Fruit fly (Drosophila melanogaster): ENCODE measurements around the gene js.

js gene

dm6 chr3R:16349111-16349655, 18.9 kb downstream of the js start, which contains the start of the genes CG14879 and Manf:
CG14879 (minus strand) TSS chr3R:16349226.
Manf (plus strand) TSS chr3R:16349404.
- peak; percentile 63 for TF ChIP-seq fkh (GFP tag; optimal IDR thresholded peaks at IDR 0.05)
- TF ChIP-seq CG1621 (tag; optimal IDR thresholded peaks at IDR 0.05), result peak; percentile 97
- TF ChIP-seq Blimp-1 (GFP tag; optimal IDR thresholded peaks at IDR 0.05), result no peak
- TF ChIP-seq fd59A (GFP tag; optimal IDR thresholded peaks at IDR 0.05), result no peak
- TF ChIP-seq cyc (GFP tag; optimal IDR thresholded peaks at IDR 0.05), result no peak
- TF ChIP-seq topi (GFP tag; optimal IDR thresholded peaks at IDR 0.05), result peak; percentile 2
- TF ChIP-seq Eip93F (GFP tag; optimal IDR thresholded peaks at IDR 0.05), result no peak
- TF ChIP-seq achi (GFP tag; optimal IDR thresholded peaks at IDR 0.05), result no peak
- peak; percentile 28 for TF ChIP-seq Eip78C (GFP tag)

dm6 chr3R:16348289-16348688, 19.8 kb downstream of the js start:
- no peak for TF ChIP-seq CG16779 (tag; optimal IDR thresholded peaks at IDR 0.05)
- no peak for TF ChIP-seq Lpt (GFP tag; optimal IDR thresholded peaks at IDR 0.05)
- TF ChIP-seq CG10669 (GFP tag; optimal IDR thresholded peaks at IDR 0.05), result no peak
- TF ChIP-seq CG11294 (GFP tag; IDR thresholded peaks at IDR 0.05), result no peak
- no peak for TF ChIP-seq topi (GFP tag; optimal IDR thresholded peaks at IDR 0.05)
- no peak for TF ChIP-seq Hr38 (GFP tag; optimal IDR thresholded peaks at IDR 0.05)
- no peak for TF ChIP-seq pdm3 (GFP tag; optimal IDR thresholded peaks at IDR 0.05)
- no peak for TF ChIP-seq acj6 (GFP tag; optimal IDR thresholded peaks at IDR 0.05)
- TF ChIP-seq CG6276 (GFP tag; optimal IDR thresholded peaks at IDR 0.05), result no peak
- no peak for TF ChIP-seq Ets21C (GFP tag; optimal IDR thresholded peaks at IDR 0.05)
- no peak for TF ChIP-seq Sox102F (GFP tag; optimal IDR thresholded peaks at IDR 0.05)
- TF ChIP-seq CG8632 (GFP tag; optimal IDR thresholded peaks at IDR 0.05), result no peak
- no peak for TF ChIP-seq net (GFP tag; optimal IDR thresholded peaks at IDR 0.05)

- peak; percentile 53 for TF ChIP-seq fkh (GFP tag; optimal IDR thresholded peaks at IDR 0.05)
- TF ChIP-seq cyc (GFP tag; optimal IDR thresholded peaks at IDR 0.05), result no peak
Observed at dm6 chr3R:16347626-16348264, 20.4 kb downstream of the js start.

- TF ChIP-seq CG11294 (GFP tag; IDR thresholded peaks at IDR 0.05) (no peak; the same call in 1 of the 2 replicates), CG34406 (GFP tag; optimal IDR thresholded peaks at IDR 0.05) (peak; percentile 60), svp (GFP tag) (no peak), CG6163 (GFP tag; IDR thresholded peaks at IDR 0.05) (peak; percentile 37; the same call in 1 of the 3 replicates), Eip75B (GFP tag; optimal IDR thresholded peaks at IDR 0.05) (peak; percentile 82), OdsH (GFP tag; optimal IDR thresholded peaks at IDR 0.05) (peak; percentile 78), CG10669 (GFP tag; optimal IDR thresholded peaks at IDR 0.05) (peak; percentile 56), CG15336 (GFP tag; IDR thresholded peaks at IDR 0.05) (no peak), Sox15 (GFP tag; optimal IDR thresholded peaks at IDR 0.05) (peak; percentile 69), ss (GFP tag; optimal IDR thresholded peaks at IDR 0.05) (peak in 1 of 2 experiments; percentile 75), CG8119 (GFP tag; IDR thresholded peaks at IDR 0.05) (peak; percentile 48; the same call in 2 of the 3 replicates), cyc (GFP tag; optimal IDR thresholded peaks at IDR 0.05) (peak; percentile 78), CG3032 (tag; optimal IDR thresholded peaks at IDR 0.05) (peak; percentile 76), spab (GFP tag; optimal IDR thresholded peaks at IDR 0.05) (no peak), dac (GFP tag; optimal IDR thresholded peaks at IDR 0.05) (no peak), CG9139 (GFP tag; optimal IDR thresholded peaks at IDR 0.05) (peak; percentile 33), CG31627 (GFP tag; optimal IDR thresholded peaks at IDR 0.05) (peak; percentile 86), Eip93F (GFP tag; optimal IDR thresholded peaks at IDR 0.05) (peak; percentile 67), CG32006 (GFP tag; optimal IDR thresholded peaks at IDR 0.05) (no peak), Sox14 (GFP tag; optimal IDR thresholded peaks at IDR 0.05) (peak; percentile 84), CG11902 (GFP tag; optimal IDR thresholded peaks at IDR 0.05) (peak; percentile 69), Hr39 (GFP tag; optimal IDR thresholded peaks at IDR 0.05) (peak; percentile 85), CG1621 (tag; optimal IDR thresholded peaks at IDR 0.05) (peak; percentile 26), topi (GFP tag; optimal IDR thresholded peaks at IDR 0.05) (peak; percentile 73), fd59A (GFP tag; optimal IDR thresholded peaks at IDR 0.05) (peak; percentile 14), Ets21C (GFP tag; optimal IDR thresholded peaks at IDR 0.05) (peak; percentile 80), Gug (GFP tag; IDR thresholded peaks at IDR 0.05) (peak; percentile 23; the same call in 1 of the 2 replicates), acj6 (GFP tag; optimal IDR thresholded peaks at IDR 0.05) (peak; percentile 77), CG7368 (GFP tag; optimal IDR thresholded peaks at IDR 0.05) (peak; percentile 51), CG8632 (GFP tag; optimal IDR thresholded peaks at IDR 0.05) (peak; percentile 68), Sox102F (GFP tag; optimal IDR thresholded peaks at IDR 0.05) (no peak), CG10631 (GFP tag; optimal IDR thresholded peaks at IDR 0.05) (peak; percentile 82)
Observed at dm6 chr3R:16341817-16342374, 26.2 kb downstream of the js start, which contains the start of the genes SF2 and pad. SF2 (minus strand) TSS chr3R:16341988. pad (plus strand) TSS chr3R:16342318.

Measured in whole organism, prepupa.